Worm (Caenorhabditis elegans) whole organism, L4/young adult: ENCODE measurements around the gene T25D1.2.

Experiments
- W03F9.2 ChIP-seq: fragments of 150-350 bp; optimal IDR thresholded peaks from 2 replicates; lab custom pipeline; 2014; ENCODE audit warnings: missing biosample characterization, missing genetic modification characterization
- dao-5 ChIP-seq: sonication (generic microtip); optimal IDR thresholded peaks from 2 replicates; lab custom pipeline; 2016; ENCODE audit warnings: missing genotype, missing genetic modification characterization, moderate library complexity, missing compliant biosample characterization

- no peak for TF ChIP-seq W03F9.2 (tag; lab: Kevin White, UChicago)
- TF ChIP-seq dao-5 (tag; lab: Kevin White, UChicago), result no peak
These were observed 25.0 kb downstream of the T25D1.2 start, which contains the start of gene osm-1 for ce11 chrX:16540374-16540773.
